Fruit fly (Drosophila melanogaster): ENCODE results near the gene CG2211.

CG2211 gene

DNA sequence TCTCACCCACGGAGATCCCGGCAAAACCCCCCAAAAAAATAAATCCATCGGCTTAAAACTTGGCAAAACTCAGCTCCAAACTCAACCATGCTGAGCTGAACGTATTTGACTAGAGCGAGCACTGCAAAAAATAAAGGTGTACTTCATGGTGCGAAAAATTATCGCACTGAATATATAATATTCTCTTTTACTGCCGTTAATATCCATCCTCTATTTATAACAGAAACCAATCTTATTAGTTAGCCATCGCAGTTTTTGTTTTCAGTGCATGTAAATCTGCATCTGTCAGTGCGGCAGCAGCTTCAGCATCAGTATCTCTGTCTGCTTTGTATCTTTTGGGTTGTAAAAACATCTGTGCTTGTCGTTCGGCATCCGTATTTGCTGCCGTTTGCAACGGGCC, 35.8 kb upstream of the CG2211 start (continued):
- TF ChIP-seq Xrp1 (GFP tag; IDR thresholded peaks at IDR 0.05) (peak; percentile 36; the same call in 1 of the 2 replicates), lab (GFP tag; optimal IDR thresholded peaks at IDR 0.05) (peak; percentile 38), Mad (GFP tag; optimal IDR thresholded peaks at IDR 0.05) (peak; percentile 3), CG10366 (GFP tag; IDR thresholded peaks at IDR 0.05) (peak; percentile 41), unpg (GFP tag; optimal IDR thresholded peaks at IDR 0.05) (peak; percentile 49), pnt (GFP tag; optimal IDR thresholded peaks at IDR 0.05) (peak; percentile 10), Abd-B (GFP tag; optimal IDR thresholded peaks at IDR 0.05) (peak; percentile 18), Ptx1 (GFP tag; IDR thresholded peaks at IDR 0.05) (peak; percentile 42), CG10321 (GFP tag; IDR thresholded peaks at IDR 0.05) (no peak), GATAe (GFP tag; conservative IDR thresholded peaks at IDR 0.05) (no peak), Nf-YC (tag; optimal IDR thresholded peaks at IDR 0.05) (no peak), D (optimal IDR thresholded peaks at IDR 0.05) (no peak), D (GFP tag; optimal IDR thresholded peaks at IDR 0.05) (no peak), CG8290 (GFP tag; optimal IDR thresholded peaks at IDR 0.05) (no peak), CG8290 (tag; optimal IDR thresholded peaks at IDR 0.05) (peak in 1 of 2 experiments; percentile 26), CG17385 (GFP tag; optimal IDR thresholded peaks at IDR 0.05) (peak; percentile 18), C15 (GFP tag; IDR thresholded peaks at IDR 0.05) (no peak), ATbp (GFP tag; optimal IDR thresholded peaks at IDR 0.05) (peak; percentile 17), dmrt11E (tag; optimal IDR thresholded peaks at IDR 0.05) (peak; percentile 2), Ets65A (GFP tag) (peak; percentile 39), ap (GFP tag; IDR thresholded peaks at IDR 0.05) (peak; percentile 29; the same call in 1 of the 2 replicates), bowl (GFP tag; IDR thresholded peaks at IDR 0.05) (0 out of 2 replicates have a peak, but pooled peaks have one; percentile 13), az2 (GFP tag; optimal IDR thresholded peaks at IDR 0.05) (peak; percentile 36), al (GFP tag; IDR thresholded peaks at IDR 0.05) (no peak), chn (GFP tag; optimal IDR thresholded peaks at IDR 0.05) (peak; percentile 9), Chrac-16 (GFP tag; optimal IDR thresholded peaks at IDR 0.05) (peak; percentile 13), ewg (GFP tag; optimal IDR thresholded peaks at IDR 0.05) (peak; percentile 3), Mrtf (GFP tag; IDR thresholded peaks at IDR 0.05) (no peak), Optix (GFP tag; IDR thresholded peaks at IDR 0.05) (no peak), Sox100B (GFP tag; optimal IDR thresholded peaks at IDR 0.05) (peak; percentile 12), CG17328 (GFP tag; IDR thresholded peaks at IDR 0.05) (peak; percentile 57), CG13424 (tag; optimal IDR thresholded peaks at IDR 0.05) (peak; percentile 4), CG17359 (tag; optimal IDR thresholded peaks at IDR 0.05) (peak; percentile 37), lilli (GFP tag; optimal IDR thresholded peaks at IDR 0.05) (peak; percentile 12), CG11695 (GFP tag; IDR thresholded peaks at IDR 0.05) (peak; percentile 13; the same call in 1 of the 3 replicates), CG1647 (GFP tag; optimal IDR thresholded peaks at IDR 0.05) (no peak), Drgx (GFP tag; IDR thresholded peaks at IDR 0.05) (peak; percentile 51), CG11093 (GFP tag; IDR thresholded peaks at IDR 0.05) (0 out of 3 replicates have a peak, but pooled peaks have one; percentile 39), grau (tag; optimal IDR thresholded peaks at IDR 0.05) (peak; percentile 24), esg (GFP tag; conservative IDR thresholded peaks at IDR 0.05) (peak; percentile 29; the same call in 1 of the 2 replicates), tin (GFP tag; optimal IDR thresholded peaks at IDR 0.05) (peak; percentile 9), dpn (GFP tag; optimal IDR thresholded peaks at IDR 0.05) (peak in 1 of 2 experiments; percentile 44), CG8388 (GFP tag; optimal IDR thresholded peaks at IDR 0.05) (peak; percentile 20), chif (GFP tag; optimal IDR thresholded peaks at IDR 0.05) (peak in 1 of 2 experiments; percentile 42), ems (GFP tag; optimal IDR thresholded peaks at IDR 0.05) (peak; percentile 20), sqz (GFP tag; optimal IDR thresholded peaks at IDR 0.05) (no peak), CG16863 (GFP tag; optimal IDR thresholded peaks at IDR 0.05) (peak; percentile 9), Med (GFP tag) (peak; percentile 68), Hr51 (GFP tag; optimal IDR thresholded peaks at IDR 0.05) (peak in 1 of 2 experiments; percentile 52), CG8944 (GFP tag; optimal IDR thresholded peaks at IDR 0.05) (peak; percentile 18), trem (tag; optimal IDR thresholded peaks at IDR 0.05) (no peak), odd (GFP tag; optimal IDR thresholded peaks at IDR 0.05) (no peak)

All from whole organism, embryonic.